Fruit fly (Drosophila melanogaster): Measurements from ENCODE around the gene FipoQ.

The FipoQ gene

dm6 chr3R:29495815-29496214 lies 1.2 kb downstream of the FipoQ start:
- no peak for TF ChIP-seq CG17801 (GFP tag; optimal IDR thresholded peaks at IDR 0.05; ENCODE audit: partially characterized antibody)

DNA sequence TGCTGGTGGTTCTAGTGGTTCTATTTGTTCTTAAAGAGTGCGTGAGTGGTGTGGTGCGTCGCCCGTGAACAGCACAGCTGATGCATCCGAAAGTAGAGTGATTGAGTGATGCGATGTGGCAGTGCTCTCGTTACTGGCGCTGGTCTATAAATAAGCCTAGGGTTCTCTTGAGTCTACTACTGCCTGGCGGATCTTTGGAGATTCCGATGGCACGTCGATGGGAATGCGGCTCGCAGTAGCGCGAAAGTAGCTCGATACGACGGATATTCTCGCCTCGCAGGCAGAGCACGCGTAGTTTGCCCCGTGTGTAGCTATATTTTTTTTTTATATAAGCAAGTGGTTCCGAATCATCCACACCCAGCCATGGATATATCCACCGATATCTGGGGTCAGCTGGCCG lies 1.7 kb downstream of the FipoQ start:
- no peak for TF ChIP-seq CG17801 (GFP tag; optimal IDR thresholded peaks at IDR 0.05; ENCODE audit: partially characterized antibody)

dm6 chr3R:29502978-29503377 lies 8.4 kb downstream of the FipoQ start:
- no peak for TF ChIP-seq CG17801 (GFP tag; optimal IDR thresholded peaks at IDR 0.05; ENCODE audit: partially characterized antibody)

DNA sequence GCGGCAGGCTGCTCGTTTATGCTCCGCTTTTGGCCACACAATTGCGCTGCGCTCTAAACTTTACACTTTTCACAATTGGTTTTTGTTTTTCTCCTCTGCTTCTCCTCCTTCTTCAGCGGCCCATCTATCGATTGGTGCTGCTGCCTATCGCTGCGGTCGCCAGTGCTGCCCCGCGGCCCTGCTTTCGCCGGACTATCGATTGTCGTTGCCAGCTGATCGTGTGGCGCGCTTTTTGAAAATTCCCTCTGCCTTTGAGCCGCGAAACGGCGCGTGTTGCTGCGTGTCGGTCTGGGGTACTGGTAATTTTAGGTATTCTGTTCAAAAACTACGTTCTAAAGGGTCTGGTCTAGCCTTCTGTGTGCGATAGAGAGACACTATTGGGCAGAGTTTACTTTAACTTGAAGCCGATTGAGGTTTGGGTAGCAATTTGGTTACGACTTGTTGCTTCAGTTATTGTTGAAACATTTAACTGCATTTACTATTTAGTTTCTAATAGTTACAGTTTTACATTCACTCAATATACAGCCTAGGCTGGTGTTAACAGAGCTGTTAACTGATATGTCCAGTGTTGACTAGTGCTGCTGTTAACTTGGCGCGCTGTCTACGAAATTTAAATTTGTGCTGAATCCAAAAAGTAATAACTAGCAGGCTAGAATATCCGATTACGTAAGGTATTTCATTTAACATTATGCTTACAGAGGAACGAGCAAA lies 9.0 kb downstream of the FipoQ start, which contains the start of gene Trc8:
TSS of gene Trc8 (minus strand) at position 392 of the 711 bp plus-strand sequence.
- no peak for TF ChIP-seq CG17801 (GFP tag; optimal IDR thresholded peaks at IDR 0.05; ENCODE audit: partially characterized antibody)

DNA sequence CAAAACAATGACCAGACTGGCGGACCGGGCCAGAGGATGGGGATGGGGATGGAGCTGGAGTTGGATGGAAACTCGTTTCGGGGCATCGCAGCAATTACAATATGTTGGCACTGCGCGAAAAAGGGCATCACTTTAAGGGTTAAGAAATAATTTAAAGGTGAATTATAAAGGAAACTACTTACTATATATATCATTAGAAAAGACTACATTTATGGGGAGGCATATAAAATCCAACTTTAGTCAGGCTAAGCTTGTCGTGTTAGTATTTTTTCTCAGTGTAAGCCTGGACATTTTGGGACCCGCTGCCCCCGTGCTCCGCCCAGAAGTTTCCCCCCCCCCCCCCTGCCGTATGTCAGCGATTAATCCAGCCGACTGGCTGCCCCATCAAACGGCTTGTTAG lies 12.0 kb downstream of the FipoQ start:
- no peak for TF ChIP-seq CG17801 (GFP tag; optimal IDR thresholded peaks at IDR 0.05; ENCODE audit: partially characterized antibody)

- no peak for TF ChIP-seq CG17801 (GFP tag; optimal IDR thresholded peaks at IDR 0.05; ENCODE audit: partially characterized antibody)
Measured at dm6 chr3R:29508551-29509266, 14.1 kb downstream of the FipoQ start.

dm6 chr3R:29511472-29511871 lies 16.9 kb downstream of the FipoQ start:
- no peak for TF ChIP-seq CG17801 (GFP tag; optimal IDR thresholded peaks at IDR 0.05; ENCODE audit: partially characterized antibody)

DNA sequence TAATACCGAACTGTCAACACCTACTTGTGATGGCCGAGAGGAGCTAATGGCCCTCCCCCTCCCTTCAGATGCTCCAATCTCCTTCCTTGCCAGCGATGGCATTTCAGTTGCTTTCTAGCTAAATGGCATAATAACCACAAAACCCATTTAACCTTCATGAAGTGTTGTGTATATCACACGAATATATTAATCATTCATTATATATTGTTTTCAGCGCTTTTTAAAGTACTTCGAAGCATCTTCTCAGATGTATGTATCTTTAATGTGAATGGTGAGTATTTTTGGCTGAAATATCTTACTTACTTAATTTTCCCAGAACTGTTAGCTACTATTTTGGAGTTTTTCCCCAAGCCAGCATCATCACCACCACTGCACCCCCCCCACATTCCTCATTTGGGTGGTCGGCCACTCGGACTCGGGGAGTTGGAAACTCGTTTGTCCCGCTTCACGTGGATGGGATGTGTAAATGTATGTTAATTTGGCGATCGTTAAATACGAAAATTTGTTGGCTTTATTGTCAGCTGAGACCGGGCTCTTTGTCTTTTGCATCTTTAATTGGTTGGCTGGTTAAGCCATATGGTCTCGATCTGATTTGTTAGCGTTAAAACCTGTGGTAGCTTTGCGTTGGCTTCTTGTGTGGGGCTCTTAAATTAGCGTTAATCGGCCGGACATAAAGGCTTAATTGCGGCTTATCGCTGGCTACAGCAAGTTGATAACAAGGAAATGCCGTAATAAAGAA lies 17.9 kb downstream of the FipoQ start:
- TF ChIP-seq CG17801 (GFP tag; optimal IDR thresholded peaks at IDR 0.05; ENCODE audit: partially characterized antibody), result no peak

dm6 chr3R:29515417-29515816 lies 20.8 kb downstream of the FipoQ start, which contains the start of gene ND-20L:
TSS of gene ND-20L (plus strand) at chr3R:29515717.
- TF ChIP-seq CG17801 (GFP tag; optimal IDR thresholded peaks at IDR 0.05; ENCODE audit: partially characterized antibody), result no peak

dm6 chr3R:29516766-29517165 lies 22.2 kb downstream of the FipoQ start:
- TF ChIP-seq CG17801 (GFP tag; optimal IDR thresholded peaks at IDR 0.05; ENCODE audit: partially characterized antibody), result no peak

DNA sequence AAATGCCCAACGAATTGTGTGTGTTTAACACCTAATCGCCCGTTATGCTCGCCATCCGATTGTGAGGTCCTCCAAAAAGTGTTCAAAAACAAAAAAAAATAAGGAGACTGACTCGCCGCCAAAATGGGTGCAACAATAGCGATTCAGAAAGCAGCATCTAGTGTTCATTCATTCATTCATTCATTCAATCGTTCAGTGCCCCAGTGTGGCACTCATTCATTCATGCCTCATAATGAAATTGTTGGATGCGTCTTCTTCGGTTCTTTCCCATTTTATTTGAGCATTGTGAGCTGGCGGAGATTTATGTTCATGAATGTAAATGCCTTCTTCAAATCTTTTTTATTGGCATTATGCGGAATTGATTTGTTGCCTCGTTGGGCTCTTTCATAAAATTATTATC lies 23.3 kb downstream of the FipoQ start:
- TF ChIP-seq CG17801 (GFP tag; optimal IDR thresholded peaks at IDR 0.05; ENCODE audit: partially characterized antibody), result no peak

- no peak for TF ChIP-seq CG17801 (GFP tag; optimal IDR thresholded peaks at IDR 0.05; ENCODE audit: partially characterized antibody)
Measured at dm6 chr3R:29518498-29518897, 23.9 kb downstream of the FipoQ start.

dm6 chr3R:29519332-29519731 lies 24.8 kb downstream of the FipoQ start:
- TF ChIP-seq CG17801 (GFP tag; optimal IDR thresholded peaks at IDR 0.05; ENCODE audit: partially characterized antibody), result no peak

- TF ChIP-seq CG17801 (GFP tag; optimal IDR thresholded peaks at IDR 0.05; ENCODE audit: partially characterized antibody), result no peak
Measured at dm6 chr3R:29520215-29520614, 25.6 kb downstream of the FipoQ start.

dm6 chr3R:29522164-29522563 lies 27.6 kb downstream of the FipoQ start:
- no peak for TF ChIP-seq CG17801 (GFP tag; optimal IDR thresholded peaks at IDR 0.05; ENCODE audit: partially characterized antibody)
